Worm (Caenorhabditis elegans): Measurements from ENCODE around the gene grsp-1.

The grsp-1 gene

DNA sequence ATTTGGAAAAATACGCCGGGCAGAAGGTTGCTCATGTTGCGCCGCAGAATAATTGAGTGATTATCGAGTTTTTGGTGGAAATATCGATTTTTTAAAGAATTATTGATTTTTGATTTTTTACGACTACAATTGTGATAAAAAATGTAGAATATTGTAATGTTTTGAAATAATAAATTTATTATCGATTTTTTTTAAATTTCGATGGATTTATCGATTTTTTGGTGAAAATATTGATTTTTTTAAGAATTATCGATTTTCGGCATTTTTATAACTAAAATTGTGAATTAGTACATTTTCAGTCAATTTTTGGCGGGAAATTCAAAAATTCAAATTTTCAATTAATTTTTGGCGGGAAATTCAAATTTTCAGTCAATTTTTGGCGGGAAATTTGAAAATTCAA is 21.3 kb downstream of the grsp-1 start:
- TF ChIP-seq ztf-4 (tag; optimal IDR thresholded peaks at IDR 0.05) (no peak), mep-1 (tag; optimal IDR thresholded peaks at IDR 0.05) (no peak), lin-13 (GFP tag; optimal IDR thresholded peaks at IDR 0.05) (no peak), nhr-77 (tag; optimal IDR thresholded peaks at IDR 0.05) (no peak), fkh-4 (tag; optimal IDR thresholded peaks at IDR 0.05; ENCODE audit: borderline replicate concordance) (no peak), snu-23 (GFP tag; optimal IDR thresholded peaks at IDR 0.05) (no peak), grh-1 (GFP tag; IDR thresholded peaks at IDR 0.05) (no peak), Y116A8C.19 (tag; optimal IDR thresholded peaks at IDR 0.05; ENCODE audit: borderline replicate concordance) (no peak), nhr-85 (tag) (no peak), F16B12.6 (tag; optimal IDR thresholded peaks at IDR 0.05) (no peak), nhr-47 (tag; optimal IDR thresholded peaks at IDR 0.05) (no peak), lir-3 (tag; optimal IDR thresholded peaks at IDR 0.05; ENCODE audit: poor library complexity) (no peak), hlh-4 (tag; optimal IDR thresholded peaks at IDR 0.05) (no peak), efl-3 (GFP tag; optimal IDR thresholded peaks at IDR 0.05) (no peak), mdl-1 (tag; optimal IDR thresholded peaks at IDR 0.05) (no peak), dsc-1 (tag; optimal IDR thresholded peaks at IDR 0.05) (no peak), zag-1 (tag; optimal IDR thresholded peaks at IDR 0.05) (no peak), egl-27 (tag; optimal IDR thresholded peaks at IDR 0.05) (no peak), blmp-1 (tag; optimal IDR thresholded peaks at IDR 0.05) (no peak), ceh-63 (GFP tag; optimal IDR thresholded peaks at IDR 0.05) (no peak)

DNA sequence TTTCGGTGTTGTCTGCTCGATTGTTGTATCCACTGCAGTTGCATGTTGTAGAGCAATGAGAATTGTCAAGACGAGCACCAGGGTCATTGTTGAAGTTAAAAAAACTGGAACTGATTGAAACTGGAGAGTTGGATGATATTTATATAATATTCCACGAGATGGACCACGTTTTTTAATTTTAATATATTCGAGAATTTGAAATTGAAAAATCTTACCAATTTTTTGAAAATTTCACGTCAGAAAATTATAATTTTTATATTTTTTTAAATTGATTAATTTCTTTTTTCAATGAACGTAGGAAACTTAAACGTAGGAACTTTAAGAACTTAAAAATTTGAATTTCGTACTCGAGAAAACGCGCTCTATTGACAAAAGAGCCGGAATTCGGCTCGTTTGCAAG is 23.3 kb downstream of the grsp-1 start, which contains the start of gene Y43F8C.5:
Gene Y43F8C.5 (minus strand): TSS at position 101 of the 400 bp plus-strand sequence.
- TF ChIP-seq hlh-4 (tag; optimal IDR thresholded peaks at IDR 0.05) (no peak), C16A3.4 (tag; optimal IDR thresholded peaks at IDR 0.05) (no peak), efl-1 (optimal IDR thresholded peaks at IDR 0.05) (no peak), efl-1 (GFP tag; optimal IDR thresholded peaks at IDR 0.05 in 1 of 2) (no peak), nhr-77 (tag; optimal IDR thresholded peaks at IDR 0.05) (no peak), egl-27 (tag; optimal IDR thresholded peaks at IDR 0.05) (no peak), nhr-12 (tag; optimal IDR thresholded peaks at IDR 0.05) (no peak), lin-14 (GFP tag; optimal IDR thresholded peaks at IDR 0.05) (no peak), ceh-8 (GFP tag; optimal IDR thresholded peaks at IDR 0.05) (no peak), xbp-1 (tag; optimal IDR thresholded peaks at IDR 0.05) (no peak), lin-15B (tag; optimal IDR thresholded peaks at IDR 0.05) (no peak), blmp-1 (tag; optimal IDR thresholded peaks at IDR 0.05) (no peak), snu-23 (GFP tag; optimal IDR thresholded peaks at IDR 0.05) (no peak)

DNA sequence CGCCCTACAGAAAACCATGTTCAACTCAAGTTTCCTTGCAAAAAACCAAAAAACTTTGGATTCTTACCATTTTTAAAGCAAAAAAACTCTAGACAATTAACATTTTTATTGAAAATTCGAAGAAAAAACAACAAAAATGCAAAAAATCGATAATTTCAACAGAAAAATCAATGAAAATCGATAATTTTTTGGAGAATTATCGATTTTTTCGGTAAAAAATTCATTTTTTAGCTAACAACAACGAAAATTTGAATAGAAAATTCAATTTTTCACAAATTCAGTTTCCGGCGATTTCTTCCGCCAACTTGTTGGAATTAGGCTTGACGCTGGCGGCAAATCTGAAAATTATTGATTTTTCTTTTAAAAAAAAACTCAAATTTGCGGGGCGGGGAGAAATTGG is 23.7 kb downstream of the grsp-1 start:
- no peak for TF ChIP-seq isw-1 (GFP tag; IDR thresholded peaks at IDR 0.05)
- no peak for TF ChIP-seq nhr-84 (tag; optimal IDR thresholded peaks at IDR 0.05)
- TF ChIP-seq nhr-85 (tag) = no peak
- TF ChIP-seq nhr-71 (tag; optimal IDR thresholded peaks at IDR 0.05) = no peak
- no peak for TF ChIP-seq sptf-1 (tag; optimal IDR thresholded peaks at IDR 0.05)
- TF ChIP-seq hpl-2 (GFP tag; optimal IDR thresholded peaks at IDR 0.05) = no peak
- no peak for TF ChIP-seq lin-39 (tag; optimal IDR thresholded peaks at IDR 0.05)
- no peak for TF ChIP-seq nhr-77 (tag; optimal IDR thresholded peaks at IDR 0.05)
- TF ChIP-seq ceh-88 (GFP tag; IDR thresholded peaks at IDR 0.05) = no peak
- no peak for TF ChIP-seq C16A3.4 (tag; optimal IDR thresholded peaks at IDR 0.05)
- no peak for TF ChIP-seq sox-4 (tag; optimal IDR thresholded peaks at IDR 0.05)
- TF ChIP-seq skn-1 (tag; optimal IDR thresholded peaks at IDR 0.05) = no peak
- no peak for TF ChIP-seq irx-1 (tag; optimal IDR thresholded peaks at IDR 0.05)
- no peak for TF ChIP-seq alr-1 (tag; optimal IDR thresholded peaks at IDR 0.05; ENCODE audit: borderline replicate concordance)
- TF ChIP-seq zip-4 (GFP tag; optimal IDR thresholded peaks at IDR 0.05) = no peak
- no peak for TF ChIP-seq zag-1 (tag; optimal IDR thresholded peaks at IDR 0.05)
- no peak for TF ChIP-seq snu-23 (GFP tag; optimal IDR thresholded peaks at IDR 0.05)
- no peak for TF ChIP-seq mab-9 (GFP tag; IDR thresholded peaks at IDR 0.05)
